Fruit fly (Drosophila melanogaster): Measurements from ENCODE around the gene CG8833.

The CG8833 gene

dm6 chr3L:13928769-13929594 lies at the start of gene CG8833, which contains the start of gene DCTN1-p150 (continued):
- TF ChIP-seq amos (GFP tag; IDR thresholded peaks at IDR 0.05; ENCODE audit: partially characterized antibody) (peak; percentile 65), CG8478 (optimal IDR thresholded peaks at IDR 0.05) (no peak), CG4360 (GFP tag; IDR thresholded peaks at IDR 0.05) (no peak), CG12071 (GFP tag; optimal IDR thresholded peaks at IDR 0.05) (no peak), CG12744 (GFP tag; optimal IDR thresholded peaks at IDR 0.05) (no peak), Doc3 (GFP tag; IDR thresholded peaks at IDR 0.05; ENCODE audit: partially characterized antibody) (peak; percentile 32; the same call in 1 of the 3 replicates), pros (GFP tag; optimal IDR thresholded peaks at IDR 0.05) (no peak), CG12219 (GFP tag; optimal IDR thresholded peaks at IDR 0.05) (no peak), gem (tag; optimal IDR thresholded peaks at IDR 0.05) (no peak), eve (GFP tag; optimal IDR thresholded peaks at IDR 0.05) (no peak), Nf-YC (tag; optimal IDR thresholded peaks at IDR 0.05) (peak; percentile 45), CG10267 (tag; optimal IDR thresholded peaks at IDR 0.05) (peak; percentile 46), dmrt99B (tag; optimal IDR thresholded peaks at IDR 0.05) (no peak), MTF-1 (GFP tag; optimal IDR thresholded peaks at IDR 0.05; ENCODE audit: borderline replicate concordance) (no peak), CG10366 (GFP tag; IDR thresholded peaks at IDR 0.05) (peak; percentile 48; the same call in 1 of the 2 replicates), CG12104 (GFP tag; optimal IDR thresholded peaks at IDR 0.05) (peak; percentile 4), CG4820 (GFP tag; optimal IDR thresholded peaks at IDR 0.05) (peak; percentile 53), Ets97D (GFP tag; optimal IDR thresholded peaks at IDR 0.05) (peak; percentile 21), Nf-YA (GFP tag; IDR thresholded peaks at IDR 0.05) (no peak), CG1024 (GFP tag; IDR thresholded peaks at IDR 0.05) (no peak), stwl (tag; optimal IDR thresholded peaks at IDR 0.05) (peak; percentile 44), Med (GFP tag) (peak; percentile 84), dati (GFP tag; IDR thresholded peaks at IDR 0.05) (no peak), vfl (GFP tag; optimal IDR thresholded peaks at IDR 0.05) (no peak), gce (GFP tag; IDR thresholded peaks at IDR 0.05) (0 out of 3 replicates have a peak, but pooled peaks have one; percentile 24), p53 (GFP tag; optimal IDR thresholded peaks at IDR 0.05) (no peak), CG11247 (GFP tag; IDR thresholded peaks at IDR 0.05) (no peak), CG9437 (GFP tag; optimal IDR thresholded peaks at IDR 0.05) (peak; percentile 2), da (GFP tag; optimal IDR thresholded peaks at IDR 0.05) (no peak), tup (GFP tag; optimal IDR thresholded peaks at IDR 0.05) (no peak), CG10654 (GFP tag; optimal IDR thresholded peaks at IDR 0.05) (peak; percentile 14), CG14860 (GFP tag; IDR thresholded peaks at IDR 0.05; ENCODE audit: partially characterized antibody) (peak; percentile 33; the same call in 1 of the 3 replicates), gfzf (GFP tag; optimal IDR thresholded peaks at IDR 0.05) (peak; percentile 40), phol (tag; optimal IDR thresholded peaks at IDR 0.05) (peak; percentile 39), Sox100B (GFP tag; optimal IDR thresholded peaks at IDR 0.05) (no peak), klu (GFP tag; IDR thresholded peaks at IDR 0.05) (no peak), MBD-R2 (GFP tag; IDR thresholded peaks at IDR 0.05) (peak; percentile 68), Ravus (GFP tag; IDR thresholded peaks at IDR 0.05) (no peak), ap (GFP tag; IDR thresholded peaks at IDR 0.05) (no peak), Elba2 (GFP tag; optimal IDR thresholded peaks at IDR 0.05) (peak; percentile 50), nerfin-2 (GFP tag; IDR thresholded peaks at IDR 0.05; ENCODE audit: partially characterized antibody) (no peak), psq (GFP tag; optimal IDR thresholded peaks at IDR 0.05) (no peak), Ptx1 (GFP tag; IDR thresholded peaks at IDR 0.05) (peak; percentile 57), CG6765 (GFP tag; optimal IDR thresholded peaks at IDR 0.05) (no peak), Adf1 (GFP tag; IDR thresholded peaks at IDR 0.05) (no peak), Antp (GFP tag; optimal IDR thresholded peaks at IDR 0.05) (peak; percentile 39), Sin3A (optimal IDR thresholded peaks at IDR 0.05) (no peak), CG13296 (GFP tag; optimal IDR thresholded peaks at IDR 0.05) (no peak), croc (GFP tag; conservative IDR thresholded peaks at IDR 0.05) (no peak), CG2712 (tag; optimal IDR thresholded peaks at IDR 0.05) (peak; percentile 59)

Measured in whole organism, embryonic.